Worm (Caenorhabditis elegans): ENCODE data around the gene W09D6.1.

- TF ChIP-seq med-1 (GFP tag; optimal IDR thresholded peaks at IDR 0.05; ENCODE audit: insufficient read depth) (no peak), ztf-23 (GFP tag; IDR thresholded peaks at IDR 0.05) (no peak), tab-1 (GFP tag; IDR thresholded peaks at IDR 0.05) (no peak), ztf-29 (GFP tag; IDR thresholded peaks at IDR 0.05) (no peak), ref-1 (GFP tag; conservative IDR thresholded peaks at IDR 0.05) (no peak), cog-1 (tag; optimal IDR thresholded peaks at IDR 0.05) (no peak)
These were observed 28.0 kb upstream of the W09D6.1 start for ce11 chrIII:11040606-11041005.
